Fruit fly (Drosophila melanogaster) whole organism, embryonic: ENCODE measurements around the gene Ist1.
A peak's percentile ranks its signal among the peaks of the same experiment; 100 is the strongest.

Source experiments
- Ada2b ChIP-seq: fragments of 200-800 bp; sonication (Bioruptor generic); IDR thresholded peaks from 2 replicates; pipeline ENCODE4 v1.3.6; 2022; ENCODE audit warnings: missing biosample characterization, missing genetic modification characterization
- Adf1 ChIP-seq: fragments of 200-800 bp; sonication (Bioruptor generic); IDR thresholded peaks from 2 replicates; pipeline ENCODE4 v1.3.6; 2022; ENCODE audit warnings: missing biosample characterization, missing genetic modification characterization
- Atf6 ChIP-seq: fragments of 200-800 bp; sonication (Bioruptor generic); IDR thresholded peaks from 2 replicates; pipeline ENCODE4 v1.3.6; 2022; ENCODE audit warnings: missing biosample characterization, missing genetic modification characterization
- Bteb2 ChIP-seq: fragments of 200-800 bp; sonication (Bioruptor generic); optimal IDR thresholded peaks from 2 replicates; lab custom pipeline; 2016; ENCODE audit warnings: missing biosample characterization, missing genetic modification characterization
- CG11398 ChIP-seq: fragments of 200-800 bp; sonication (Bioruptor generic); optimal IDR thresholded peaks from 2 replicates; lab custom pipeline; 2016; ENCODE audit warnings: missing biosample characterization, missing genetic modification characterization
- CG11696 ChIP-seq: fragments of 200-800 bp; sonication (Bioruptor generic); IDR thresholded peaks from 2 replicates; pipeline ENCODE4 v1.3.6; 2022; ENCODE audit warnings: missing biosample characterization, missing genetic modification characterization
- CG11723 ChIP-seq: fragments of 200-800 bp; sonication (Bioruptor generic); optimal IDR thresholded peaks from 2 replicates; lab custom pipeline; 2017; ENCODE audit warnings: missing biosample characterization, mild to moderate bottlenecking, missing genetic modification characterization
- CG12236 ChIP-seq: fragments of 200-800 bp; sonication (Bioruptor generic); optimal IDR thresholded peaks from 2 replicates; lab custom pipeline; 2016; ENCODE audit warnings: missing biosample characterization, missing genetic modification characterization
- CG13123 ChIP-seq: fragments of 200-800 bp; sonication (Bioruptor generic); optimal IDR thresholded peaks from 2 replicates; lab custom pipeline; 2016; ENCODE audit warnings: missing biosample characterization, missing genetic modification characterization
- CG13296 ChIP-seq: fragments of 200-800 bp; sonication (Bioruptor generic); optimal IDR thresholded peaks from 3 replicates; lab custom pipeline; 2018; ENCODE audit warnings: missing biosample characterization, mild to moderate bottlenecking, missing genetic modification characterization
- CG13424 ChIP-seq: fragments of 200-800 bp; sonication (Bioruptor generic); optimal IDR thresholded peaks from 2 replicates; lab custom pipeline; 2019; ENCODE audit warnings: missing biosample characterization, mild to moderate bottlenecking, missing genetic modification characterization, moderate library complexity
- CG15073 ChIP-seq: fragments of 200-800 bp; sonication (Bioruptor generic); optimal IDR thresholded peaks from 2 replicates; lab custom pipeline; 2016; ENCODE audit warnings: missing biosample characterization, missing genetic modification characterization
- CG17385 ChIP-seq: fragments of 200-800 bp; sonication (Bioruptor generic); optimal IDR thresholded peaks from 3 replicates; lab custom pipeline; 2018; ENCODE audit warnings: missing biosample characterization, mild to moderate bottlenecking, missing genetic modification characterization
- CG17568 ChIP-seq: fragments of 200-800 bp; sonication (Bioruptor generic); optimal IDR thresholded peaks from 2 replicates; lab custom pipeline; 2018; ENCODE audit warnings: missing biosample characterization, mild to moderate bottlenecking, missing genetic modification characterization, moderate library complexity
- CG17802 ChIP-seq: fragments of 200-800 bp; sonication (Bioruptor generic); optimal IDR thresholded peaks from 2 replicates; lab custom pipeline; 2018; ENCODE audit warnings: missing biosample characterization, mild to moderate bottlenecking, missing genetic modification characterization, moderate library complexity
- CG31388 ChIP-seq: fragments of 200-800 bp; sonication (Bioruptor generic); optimal IDR thresholded peaks from 2 replicates; lab custom pipeline; 2016; ENCODE audit warnings: missing biosample characterization, missing genetic modification characterization
- CG3163 ChIP-seq: fragments of 200-800 bp; sonication (Bioruptor generic); optimal IDR thresholded peaks from 3 replicates; lab custom pipeline; 2016; ENCODE audit warnings: missing biosample characterization, missing genetic modification characterization
- CG7357 ChIP-seq: fragments of 200-800 bp; sonication (Bioruptor generic); IDR thresholded peaks from 3 replicates; pipeline ENCODE4 v1.3.6; 2022; ENCODE audit warnings: missing biosample characterization, missing genetic modification characterization
- CG7987 ChIP-seq: fragments of 200-800 bp; sonication (Bioruptor generic); optimal IDR thresholded peaks from 2 replicates; lab custom pipeline; 2018; ENCODE audit warnings: missing biosample characterization, mild to moderate bottlenecking, missing genetic modification characterization, moderate library complexity
- CoRest ChIP-seq: fragments of 200-800 bp; sonication (Bioruptor generic); optimal IDR thresholded peaks from 3 replicates; lab custom pipeline; 2018; ENCODE audit warnings: missing biosample characterization, mild to moderate bottlenecking, missing genetic modification characterization, moderate library complexity
- Deaf1 ChIP-seq: fragments of 200-800 bp; optimal IDR thresholded peaks from 3 replicates; lab custom pipeline; 2019; ENCODE audit warnings: missing biosample characterization, mild to moderate bottlenecking, missing genetic modification characterization, moderate library complexity
- Dek ChIP-seq: fragments of 200-800 bp; sonication (Bioruptor generic); optimal IDR thresholded peaks from 3 replicates; lab custom pipeline; 2019; ENCODE audit warnings: missing biosample characterization, mild to moderate bottlenecking, missing genetic modification characterization, moderate library complexity
- Dip2 ChIP-seq: fragments of 200-800 bp; sonication (Bioruptor generic); IDR thresholded peaks from 2 replicates; pipeline ENCODE4 v1.3.6; 2022; ENCODE audit warnings: missing biosample characterization, missing genetic modification characterization
- Dip3 ChIP-seq: fragments of 200-800 bp; sonication (Bioruptor generic); optimal IDR thresholded peaks from 3 replicates; lab custom pipeline; 2016; ENCODE audit warnings: missing biosample characterization, missing genetic modification characterization
- Drgx ChIP-seq: fragments of 200-800 bp; sonication (Bioruptor generic); IDR thresholded peaks from 2 replicates; pipeline ENCODE4 v1.3.6; 2022; ENCODE audit warnings: missing biosample characterization, missing genetic modification characterization
- GATAe ChIP-seq: fragments of 200-800 bp; sonication (Bioruptor generic); conservative IDR thresholded peaks from 2 replicates; pipeline ENCODE4 v1.3.6; 2022; ENCODE audit warnings: missing biosample characterization, missing genetic modification characterization
- HLH4C ChIP-seq: fragments of 200-800 bp; sonication (Bioruptor generic); IDR thresholded peaks from 3 replicates; pipeline ENCODE4 v1.3.6; 2022; ENCODE audit warnings: missing biosample characterization, missing genetic modification characterization; ENCODE audit not compliant: partially characterized antibody
- Hand ChIP-seq: fragments of 200-800 bp; sonication (Bioruptor generic); optimal IDR thresholded peaks from 2 replicates; lab custom pipeline; 2017; ENCODE audit warnings: mild to moderate bottlenecking, missing biosample characterization, missing genetic modification reagents, missing genetic modification characterization
- Lhr ChIP-seq: fragments of 200-800 bp; sonication (Bioruptor generic); optimal IDR thresholded peaks from 3 replicates; lab custom pipeline; 2017; ENCODE audit warnings: mild to moderate bottlenecking, missing biosample characterization, missing genetic modification reagents, missing genetic modification characterization
- NC2α ChIP-seq: fragments of 200-800 bp; sonication (Bioruptor generic); optimal IDR thresholded peaks from 2 replicates; lab custom pipeline; 2016; ENCODE audit warnings: missing biosample characterization, missing genetic modification characterization
- Opbp ChIP-seq: fragments of 200-800 bp; sonication (Bioruptor generic); IDR thresholded peaks from 3 replicates; pipeline ENCODE4 v1.3.6; 2022; ENCODE audit warnings: missing biosample characterization, missing genetic modification characterization; ENCODE audit not compliant: partially characterized antibody
- Rfx ChIP-seq: fragments of 200-800 bp; sonication (Bioruptor generic); IDR thresholded peaks from 2 replicates; pipeline ENCODE4 v1.3.6; 2022; ENCODE audit warnings: missing biosample characterization, missing genetic modification characterization
- Side ChIP-seq: fragments of 200-800 bp; sonication (Bioruptor generic); optimal IDR thresholded peaks from 2 replicates; lab custom pipeline; 2016; ENCODE audit warnings: missing biosample characterization, missing genetic modification characterization
- Sry-δ ChIP-seq: fragments of 200-800 bp; sonication (Bioruptor generic); optimal IDR thresholded peaks from 2 replicates; lab custom pipeline; 2016; ENCODE audit warnings: missing biosample characterization, missing genetic modification characterization
- Vsx1 ChIP-seq: fragments of 200-800 bp; sonication (Bioruptor generic); optimal IDR thresholded peaks from 2 replicates; lab custom pipeline; 2017; ENCODE audit warnings: missing biosample characterization, mild to moderate bottlenecking, missing genetic modification characterization, missing genetic modification reagents
- chn ChIP-seq: fragments of 200-800 bp; sonication (Bioruptor generic); optimal IDR thresholded peaks from 2 replicates; lab custom pipeline; 2016; ENCODE audit warnings: missing biosample characterization, missing genetic modification characterization
- eyg ChIP-seq: fragments of 200-800 bp; sonication (Bioruptor generic); optimal IDR thresholded peaks from 3 replicates; lab custom pipeline; 2016; ENCODE audit warnings: missing biosample characterization, missing genetic modification characterization
- gro ChIP-seq: fragments of 200-800 bp; sonication (Bioruptor generic); optimal IDR thresholded peaks from 2 replicates; lab custom pipeline; 2016; ENCODE audit warnings: missing biosample characterization, missing genetic modification characterization
- gsb ChIP-seq: fragments of 200-800 bp; sonication (Bioruptor generic); IDR thresholded peaks from 2 replicates; pipeline ENCODE4 v1.3.6; 2022; ENCODE audit warnings: missing biosample characterization, missing genetic modification characterization
- h ChIP-seq: fragments of >200 bp; optimal IDR thresholded peaks from 2 replicates; lab custom pipeline; 2017
- ind ChIP-seq: fragments of 200-800 bp; sonication (Bioruptor generic); optimal IDR thresholded peaks from 3 replicates; lab custom pipeline; 2016; ENCODE audit warnings: missing biosample characterization, missing genetic modification characterization
- jigr1 ChIP-seq: fragments of 200-800 bp; sonication (Bioruptor generic); IDR thresholded peaks from 3 replicates; pipeline ENCODE4 v1.3.6; 2022; ENCODE audit warnings: missing biosample characterization, missing genetic modification characterization
- maf-S ChIP-seq: fragments of 200-800 bp; sonication (Bioruptor generic); optimal IDR thresholded peaks from 2 replicates; lab custom pipeline; 2016; ENCODE audit warnings: missing biosample characterization, missing genetic modification characterization
- mld ChIP-seq: fragments of 200-800 bp; sonication (Bioruptor generic); IDR thresholded peaks from 3 replicates; pipeline ENCODE4 v1.3.6; 2022; ENCODE audit warnings: missing biosample characterization, missing genetic modification characterization; ENCODE audit not compliant: partially characterized antibody
- peb ChIP-seq: fragments of 200-800 bp; sonication (Bioruptor generic); IDR thresholded peaks from 2 replicates; pipeline ENCODE4 v1.3.6; 2022; ENCODE audit warnings: missing biosample characterization, missing genetic modification characterization
- row ChIP-seq: fragments of 200-800 bp; sonication (Bioruptor generic); IDR thresholded peaks from 3 replicates; pipeline ENCODE4 v1.3.6; 2022; ENCODE audit warnings: missing biosample characterization, missing genetic modification characterization
- sd ChIP-seq: fragments of 200-800 bp; sonication (Bioruptor generic); optimal IDR thresholded peaks from 3 replicates; lab custom pipeline; 2018; ENCODE audit warnings: missing biosample characterization, mild to moderate bottlenecking, missing genetic modification characterization, moderate library complexity
- ssp ChIP-seq: fragments of 200-800 bp; sonication (Bioruptor generic); IDR thresholded peaks from 2 replicates; pipeline ENCODE4 v1.3.6; 2022; ENCODE audit warnings: missing biosample characterization, missing genetic modification characterization
- stc ChIP-seq: fragments of 200-800 bp; sonication (Bioruptor generic); IDR thresholded peaks from 2 replicates; pipeline ENCODE4 v1.3.6; 2022; ENCODE audit warnings: missing biosample characterization, missing genetic modification characterization
- vnd ChIP-seq: fragments of 200-800 bp; sonication (Bioruptor generic); IDR thresholded peaks from 3 replicates; pipeline ENCODE4 v1.3.6; 2022; ENCODE audit warnings: missing biosample characterization, missing genetic modification characterization; ENCODE audit not compliant: partially characterized antibody

Ist1 gene

dm6 chr3L:6743346-6744165 is 12.7 kb downstream of the Ist1 start (continued):
- TF ChIP-seq CG17568 (GFP tag; lab: Kevin White, UChicago) (no peak), sd (tag; lab: Kevin White, UChicago) (peak; percentile 45), GATAe (no peak), CG11696 (GFP tag; lab: Robert Waterston, UW) (no peak), peb (GFP tag; lab: Robert Waterston, UW) (no peak), gsb (GFP tag; lab: Robert Waterston, UW) (no peak), Opbp (peak; percentile 67; the same call in 2 of the 3 replicates), CoRest (tag; lab: Kevin White, UChicago) (peak; percentile 40), CG17385 (GFP tag; lab: Kevin White, UChicago) (peak; percentile 50), stc (GFP tag; lab: Robert Waterston, UW) (no peak), Side (peak; percentile 12), CG15073 (GFP tag; lab: Kevin White, UChicago) (no peak), CG31388 (no peak), Hand (peak; percentile 36), jigr1 (GFP tag; lab: Robert Waterston, UW) (no peak), Dek (tag; lab: Kevin White, UChicago) (no peak), NC2α (GFP tag; lab: Kevin White, UChicago) (no peak), CG11723 (GFP tag; lab: Kevin White, UChicago) (no peak), eyg (no peak), Vsx1 (GFP tag; lab: Kevin White, UChicago) (no peak), Ada2b (GFP tag; lab: Robert Waterston, UW) (no peak), Adf1 (GFP tag; lab: Robert Waterston, UW) (peak; percentile 18; the same call in 1 of the 2 replicates), Sry-δ (GFP tag; lab: Kevin White, UChicago) (peak; percentile 66), Atf6 (GFP tag; lab: Robert Waterston, UW) (peak; percentile 11; the same call in 1 of the 2 replicates), CG7987 (GFP tag; lab: Kevin White, UChicago) (peak; percentile 65), Drgx (GFP tag; lab: Robert Waterston, UW) (peak; percentile 13; the same call in 1 of the 2 replicates), maf-S (GFP tag; lab: Kevin White, UChicago) (no peak), mld (peak; percentile 31; the same call in 1 of the 3 replicates), CG13123 (GFP tag; lab: Kevin White, UChicago) (no peak), Lhr (GFP tag; lab: Kevin White, UChicago) (no peak), h (lab: Kevin White, UChicago) (no peak), ssp (no peak), CG17802 (no peak), Dip3 (GFP tag; lab: Kevin White, UChicago) (no peak), CG13296 (GFP tag; lab: Kevin White, UChicago) (peak; percentile 35), chn (GFP tag; lab: Kevin White, UChicago) (peak; percentile 44), Bteb2 (GFP tag; lab: Kevin White, UChicago) (no peak), CG11398 (no peak), CG12236 (GFP tag; lab: Kevin White, UChicago) (no peak), ind (peak; percentile 30), gro (GFP tag; lab: Kevin White, UChicago) (peak; percentile 26), Rfx (GFP tag; lab: Robert Waterston, UW) (peak; percentile 67), vnd (GFP tag; lab: Robert Waterston, UW) (no peak), Deaf1 (tag; lab: Kevin White, UChicago) (no peak), row (GFP tag; lab: Robert Waterston, UW) (no peak; the same call in 1 of the 3 replicates), HLH4C (GFP tag; lab: Robert Waterston, UW) (peak; percentile 6; the same call in 2 of the 3 replicates), CG3163 (no peak), CG13424 (tag; lab: Kevin White, UChicago) (peak; percentile 43), Dip2 (GFP tag; lab: Robert Waterston, UW) (no peak), CG7357 (GFP tag; lab: Robert Waterston, UW) (no peak)
